Worm (Caenorhabditis elegans) whole organism, L4/young adult: ENCODE measurements around the gene gpa-4.

Experiments used
- W03F9.2 ChIP-seq: fragments of 150-350 bp; optimal IDR thresholded peaks from 2 replicates; lab custom pipeline; 2014; ENCODE audit warnings: missing biosample characterization, missing genetic modification characterization
- dao-5 ChIP-seq: sonication (generic microtip); optimal IDR thresholded peaks from 2 replicates; lab custom pipeline; 2016; ENCODE audit warnings: missing genotype, missing genetic modification characterization, moderate library complexity, missing compliant biosample characterization
- him-1 ChIP-seq: sonication (generic microtip); optimal IDR thresholded peaks from 2 replicates; lab custom pipeline; 2016; ENCODE audit warnings: missing genotype, missing genetic modification reagents, missing genetic modification characterization, missing compliant biosample characterization

The gpa-4 gene

ce11 chrIV:426597-426996, 25.1 kb downstream of the gpa-4 start:
- no peak for TF ChIP-seq W03F9.2 (tag; lab: Kevin White, UChicago)
- no peak for TF ChIP-seq him-1 (tag; lab: Kevin White, UChicago)
- no peak for TF ChIP-seq dao-5 (tag; lab: Kevin White, UChicago)

ce11 chrIV:427100-427908, 25.8 kb downstream of the gpa-4 start:
- TF ChIP-seq dao-5 (tag; lab: Kevin White, UChicago) (no peak), W03F9.2 (tag; lab: Kevin White, UChicago) (no peak), him-1 (tag; lab: Kevin White, UChicago) (no peak)

ce11 chrIV:428869-429268, 27.4 kb downstream of the gpa-4 start, which contains the start of gene Y66H1A.5:
Y66H1A.5 (minus strand) TSS chrIV:429133.
- no peak for TF ChIP-seq dao-5 (tag; lab: Kevin White, UChicago)
- TF ChIP-seq W03F9.2 (tag; lab: Kevin White, UChicago), result no peak
- TF ChIP-seq him-1 (tag; lab: Kevin White, UChicago), result no peak

- TF ChIP-seq dao-5 (tag; lab: Kevin White, UChicago), result no peak
- TF ChIP-seq W03F9.2 (tag; lab: Kevin White, UChicago), result no peak
- TF ChIP-seq him-1 (tag; lab: Kevin White, UChicago), result no peak
Measured at ce11 chrIV:438384-438783, 36.9 kb downstream of the gpa-4 start.

ce11 chrIV:440509-440908, 39.0 kb downstream of the gpa-4 start, which contains the start of gene hum-8:
hum-8 (minus strand) TSS chrIV:440554.
- TF ChIP-seq dao-5 (tag; lab: Kevin White, UChicago), result no peak
- no peak for TF ChIP-seq him-1 (tag; lab: Kevin White, UChicago)
- TF ChIP-seq W03F9.2 (tag; lab: Kevin White, UChicago), result no peak

ce11 chrIV:443622-444021, 42.1 kb downstream of the gpa-4 start, which contains the start of gene mrpl-55:
mrpl-55 (plus strand) TSS chrIV:443985.
- peak; percentile 89 for TF ChIP-seq W03F9.2 (tag; lab: Kevin White, UChicago)
- TF ChIP-seq dao-5 (tag; lab: Kevin White, UChicago), result no peak
- peak; percentile 39 for TF ChIP-seq him-1 (tag; lab: Kevin White, UChicago)

ce11 chrIV:445377-445776, 43.9 kb downstream of the gpa-4 start, which contains the start of gene dpm-1:
dpm-1 (plus strand) TSS chrIV:445677.
- TF ChIP-seq him-1 (tag; lab: Kevin White, UChicago), result no peak
- TF ChIP-seq W03F9.2 (tag; lab: Kevin White, UChicago), result no peak
- no peak for TF ChIP-seq dao-5 (tag; lab: Kevin White, UChicago)

ce11 chrIV:454816-455215, 53.3 kb downstream of the gpa-4 start, which contains the start of the genes Y66H1A.8 and M04G7.5:
Y66H1A.8 (minus strand) TSS chrIV:454916.
M04G7.5 (plus strand) TSS chrIV:455073.
- TF ChIP-seq him-1 (tag; lab: Kevin White, UChicago) (no peak), W03F9.2 (tag; lab: Kevin White, UChicago) (no peak), dao-5 (tag; lab: Kevin White, UChicago) (no peak)
